Worm (Caenorhabditis elegans) whole organism, midembryonic: ENCODE results near the gene col-115.
"Not testable (repeated sequence)": the region's sequence is repeated elsewhere in the genome, so short reads cannot be mapped to it uniquely, and the experiment has no call there.

Source experiments
- T22C8.4 ChIP-seq: fragments of 200-800 bp; sonication (Bioruptor generic); IDR thresholded peaks from 2 replicates; pipeline ENCODE4 v1.3.6; 2022; ENCODE audit warnings: missing genetic modification characterization, missing compliant biosample characterization
- cog-1 ChIP-seq: sonication (generic microtip); optimal IDR thresholded peaks from 2 replicates; lab custom pipeline; 2016; ENCODE audit warnings: missing genetic modification characterization, missing compliant biosample characterization
- flt-1 ChIP-seq: fragments of 200-800 bp; sonication (Bioruptor generic); IDR thresholded peaks from 2 replicates; pipeline ENCODE4 v1.3.6; 2022; ENCODE audit warnings: missing genetic modification characterization, missing compliant biosample characterization
- klf-2 ChIP-seq: fragments of 200-800 bp; sonication (Bioruptor generic); conservative IDR thresholded peaks from 2 replicates; pipeline ENCODE4 v1.3.6; 2022; ENCODE audit warnings: missing genetic modification reagents, missing genetic modification characterization, missing compliant biosample characterization
- med-1 ChIP-seq: sonication (generic microtip); optimal IDR thresholded peaks from 2 replicates; lab custom pipeline; 2017; ENCODE audit warnings: missing genetic modification characterization, mild to moderate bottlenecking, missing compliant biosample characterization, antibody characterized with exemption, missing genetic modification reagents; ENCODE audit not compliant: insufficient read depth
- ref-1 ChIP-seq: fragments of 200-800 bp; sonication (Bioruptor generic); conservative IDR thresholded peaks from 2 replicates; pipeline ENCODE4 v1.3.6; 2022; ENCODE audit warnings: missing genetic modification reagents, missing genetic modification characterization, missing compliant biosample characterization
- tab-1 ChIP-seq: fragments of 200-800 bp; sonication (Bioruptor generic); IDR thresholded peaks from 2 replicates; pipeline ENCODE4 v1.3.6; 2022; ENCODE audit warnings: missing genetic modification characterization, missing compliant biosample characterization
- ztf-23 ChIP-seq: fragments of 200-800 bp; sonication (Bioruptor generic); IDR thresholded peaks from 2 replicates; pipeline ENCODE4 v1.3.6; 2022; ENCODE audit warnings: missing genetic modification reagents, missing genetic modification characterization, missing compliant biosample characterization
- ztf-29 ChIP-seq: fragments of 200-800 bp; sonication (Bioruptor generic); IDR thresholded peaks from 2 replicates; pipeline ENCODE4 v1.3.6; 2022; ENCODE audit warnings: missing genetic modification reagents, missing genetic modification characterization, missing compliant biosample characterization

DNA sequence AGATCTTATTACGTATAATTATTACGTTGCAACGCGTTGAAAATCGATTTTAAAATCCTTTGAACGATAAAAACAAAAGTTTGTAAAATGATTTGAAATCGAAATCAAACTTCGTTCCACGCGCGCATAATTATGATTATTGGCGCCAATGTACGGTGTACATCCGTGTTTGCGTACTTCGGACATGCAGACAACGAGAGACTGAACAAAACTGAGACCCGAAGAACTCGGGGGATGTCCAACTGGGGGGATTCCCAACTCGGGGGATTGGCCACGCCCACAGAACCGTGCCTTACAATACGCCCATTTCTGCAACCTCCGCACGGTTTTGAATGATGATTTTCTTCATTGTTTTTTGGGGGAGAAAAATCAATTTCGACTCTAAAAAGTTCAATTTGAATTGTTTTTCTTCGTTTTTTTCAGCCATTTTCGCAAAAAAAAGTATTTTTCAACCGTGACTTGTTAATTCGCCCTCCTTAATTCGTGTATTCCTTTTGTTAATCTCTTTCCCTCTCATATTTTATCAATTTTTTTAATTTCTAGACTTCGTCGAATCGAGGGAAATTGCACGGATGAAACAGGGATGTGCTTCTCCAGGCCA lies 41.5 kb upstream of the col-115 start, which contains the start of gene F20D12.12:
- TF ChIP-seq tab-1: peak; percentile 37; the same call in 1 of the 2 replicates
- TF ChIP-seq ztf-29 (GFP tag; lab: Robert Waterston, UW); med-1 (GFP tag; lab: Kevin White, UChicago); ref-1 (GFP tag; lab: Robert Waterston, UW): not testable (repeated sequence)
- peak; percentile 87 for TF ChIP-seq ztf-23
- peak; percentile 84 for TF ChIP-seq flt-1
- TF ChIP-seq T22C8.4 (GFP tag; lab: Robert Waterston, UW): peak; percentile 47; the same call in 1 of the 2 replicates
- TF ChIP-seq klf-2 (GFP tag; lab: Robert Waterston, UW): 0 out of 2 replicates have a peak, but pooled peaks have one; percentile 45
- peak; percentile 66 for TF ChIP-seq cog-1 (tag; lab: Kevin White, UChicago)
